Fruit fly (Drosophila melanogaster) Kc167 (cell line): Measurements from ENCODE around the gene Lgr4.

Experiments
- Myc ChIP-seq: fragments of >200 bp; optimal IDR thresholded peaks from 2 replicates; lab custom pipeline; 2017; ENCODE audit warnings: missing external identifiers
- h ChIP-seq: fragments of >200 bp; optimal IDR thresholded peaks from 3 replicates; lab custom pipeline; 2018; ENCODE audit warnings: missing external identifiers
- insv ChIP-seq: fragments of >200 bp; optimal IDR thresholded peaks from 3 replicates; lab custom pipeline; 2018; ENCODE audit warnings: missing external identifiers
- ttk ChIP-seq: sonication (Bioruptor generic); optimal IDR thresholded peaks from 2 replicates; lab custom pipeline; 2017; ENCODE audit warnings: missing external identifiers

- no peak for TF ChIP-seq h
- TF ChIP-seq ttk (lab: Kevin White, UChicago): no peak
- TF ChIP-seq insv (lab: Kevin White, UChicago): no peak
- TF ChIP-seq Myc (lab: Kevin White, UChicago): no peak
These were observed 38.7 kb upstream of the Lgr4 start for dm6 chrX:13227505-13228207.
